Worm (Caenorhabditis elegans) whole organism, late embryonic: Measurements from ENCODE around the gene trxr-1.

ENCODE experiments used
- ama-1 ChIP-seq: fragments of 150-350 bp; optimal IDR thresholded peaks from 2 replicates; lab custom pipeline; 2014
- ceh-9 ChIP-seq: sonication (generic microtip); optimal IDR thresholded peaks from 2 replicates; lab custom pipeline; 2016; ENCODE audit warnings: mild to moderate bottlenecking, missing genetic modification characterization, inconsistent platforms, missing compliant biosample characterization
- eyg-1 ChIP-seq: sonication (generic microtip); optimal IDR thresholded peaks from 2 replicates; lab custom pipeline; 2016; ENCODE audit warnings: missing genotype, missing genetic modification characterization, missing compliant biosample characterization
- fkh-6 ChIP-seq: sonication (generic microtip); optimal IDR thresholded peaks from 2 replicates; lab custom pipeline; 2016; ENCODE audit warnings: missing genetic modification characterization, missing compliant biosample characterization
- hlh-30 ChIP-seq: sonication (generic microtip); optimal IDR thresholded peaks from 2 replicates; lab custom pipeline; 2017; ENCODE audit warnings: antibody characterized with exemption, missing genetic modification characterization, missing compliant biosample characterization; ENCODE audit not compliant: insufficient read depth
- nfya-1 ChIP-seq: sonication (generic microtip); optimal IDR thresholded peaks from 2 replicates; lab custom pipeline; 2017; ENCODE audit warnings: missing genetic modification characterization, mild to moderate bottlenecking, missing compliant biosample characterization, antibody characterized with exemption, moderate library complexity
- pha-4 ChIP-seq: fragments of 150-350 bp; optimal IDR thresholded peaks from 2 replicates; lab custom pipeline; 2018; ENCODE audit warnings: missing biosample characterization, missing genetic modification reagents, missing genetic modification characterization
- sdc-2 ChIP-seq: sonication (generic microtip); optimal IDR thresholded peaks from 2 replicates; lab custom pipeline; 2016; ENCODE audit warnings: missing genotype, missing genetic modification characterization, missing compliant biosample characterization
- tbx-2 ChIP-seq: sonication (generic microtip); optimal IDR thresholded peaks from 2 replicates; lab custom pipeline; 2016; ENCODE audit warnings: missing genetic modification characterization, missing compliant biosample characterization

DNA sequence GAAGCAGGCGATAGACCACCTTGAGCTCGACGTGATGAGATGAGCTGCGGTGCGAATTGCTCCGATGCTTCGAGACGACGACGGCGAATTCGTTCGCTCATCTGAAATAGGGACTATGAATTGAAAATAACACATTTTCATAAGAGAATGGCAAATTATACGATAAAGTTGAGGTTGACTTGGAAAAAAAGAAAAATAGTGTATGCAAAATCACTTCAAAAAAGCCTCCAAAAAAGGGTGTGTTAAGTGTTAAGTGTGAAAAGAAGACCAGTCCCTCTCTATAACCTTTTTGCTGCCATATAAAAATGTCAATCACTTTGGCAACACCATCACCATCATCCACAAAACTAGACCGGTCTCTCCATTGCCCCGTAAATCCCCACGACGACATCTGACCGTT lies 24.9 kb upstream of the trxr-1 start, which contains the start of gene prkl-1:
- TF ChIP-seq sdc-2 (tag; lab: Kevin White, UChicago), result no peak
- TF ChIP-seq nfya-1 (tag; lab: Kevin White, UChicago), result no peak
- TF ChIP-seq pha-4, result no peak
- no peak for TF ChIP-seq tbx-2
- TF ChIP-seq ama-1 (lab: Kevin White, UChicago), result no peak
- no peak for TF ChIP-seq fkh-6 (tag; lab: Kevin White, UChicago)
- no peak for TF ChIP-seq eyg-1 (tag; lab: Kevin White, UChicago)
- no peak for TF ChIP-seq ceh-9
- no peak for TF ChIP-seq hlh-30 (tag; lab: Kevin White, UChicago)
